Fruit fly (Drosophila melanogaster) whole organism, prepupa: ENCODE results near the gene CG32591.
A peak's percentile ranks its signal among the peaks of the same experiment; 100 is the strongest.

Experiments
- CG11762 ChIP-seq: fragments of 200-800 bp; sonication (Bioruptor generic); optimal IDR thresholded peaks from 3 replicates; lab custom pipeline; 2016; ENCODE audit warnings: missing biosample characterization, missing genetic modification characterization; ENCODE audit not compliant: insufficient read depth
- CG11902 ChIP-seq: fragments of 200-800 bp; sonication (Bioruptor generic); optimal IDR thresholded peaks from 3 replicates; lab custom pipeline; 2016; ENCODE audit warnings: missing biosample characterization, missing genetic modification characterization
- CG1621 ChIP-seq: fragments of 200-800 bp; sonication (Bioruptor generic); optimal IDR thresholded peaks from 3 replicates; lab custom pipeline; 2018; ENCODE audit warnings: missing biosample characterization, mild to moderate bottlenecking, missing genetic modification characterization
- CG32006 ChIP-seq: fragments of 200-800 bp; sonication (Bioruptor generic); optimal IDR thresholded peaks from 3 replicates; lab custom pipeline; 2017; ENCODE audit warnings: missing biosample characterization, mild to moderate bottlenecking, missing genetic modification characterization
- CG6854 ChIP-seq: fragments of 200-800 bp; sonication (Bioruptor generic); optimal IDR thresholded peaks from 2 replicates; lab custom pipeline; 2017; ENCODE audit warnings: missing biosample characterization, mild to moderate bottlenecking, missing genetic modification characterization
- CG7368 ChIP-seq: fragments of 200-800 bp; sonication (Bioruptor generic); optimal IDR thresholded peaks from 3 replicates; lab custom pipeline; 2016; ENCODE audit warnings: missing biosample characterization, missing genetic modification characterization
- Eip78C ChIP-seq: fragments of 200-800 bp; sonication (Bioruptor generic); peaks from one replicate; lab custom pipeline; 2016; ENCODE audit warnings: missing biosample characterization, missing genetic modification characterization
- Gug ChIP-seq: fragments of 200-800 bp; sonication (Bioruptor generic); IDR thresholded peaks from 2 replicates; pipeline ENCODE4 v1.3.6; 2022; ENCODE audit warnings: missing biosample characterization, missing genetic modification characterization
- svp ChIP-seq: fragments of 200-800 bp; sonication (Bioruptor generic); peaks from one replicate; lab custom pipeline; 2016; ENCODE audit warnings: missing biosample characterization, missing genetic modification characterization

- no peak for TF ChIP-seq Gug (GFP tag; lab: Robert Waterston, UW)
- TF ChIP-seq CG11762 (GFP tag; lab: Kevin White, UChicago): no peak
- peak; percentile 47 for TF ChIP-seq Eip78C (GFP tag; lab: Kevin White, UChicago)
- peak; percentile 20 for TF ChIP-seq svp (GFP tag; lab: Kevin White, UChicago)
- peak; percentile 25 for TF ChIP-seq CG6854
- TF ChIP-seq CG32006 (GFP tag; lab: Kevin White, UChicago): no peak
- TF ChIP-seq CG7368: no peak
- TF ChIP-seq CG1621 (tag; lab: Kevin White, UChicago): no peak
- no peak for TF ChIP-seq CG11902 (GFP tag; lab: Kevin White, UChicago)
These were observed 5.3 kb downstream of the CG32591 start, which contains the start of gene CG9503 for dm6 chrX:14923277-14924019.
